Fruit fly (Drosophila melanogaster): ENCODE results near the gene TBC1D5.

The TBC1D5 gene

dm6 chr3R:13221820-13222219 lies 50.0 kb downstream of the TBC1D5 start (continued):
- TF ChIP-seq CG1024 (GFP tag; IDR thresholded peaks at IDR 0.05) (no peak), CG12219 (GFP tag; optimal IDR thresholded peaks at IDR 0.05) (no peak), fd64A (GFP tag; optimal IDR thresholded peaks at IDR 0.05) (no peak), zen (tag; optimal IDR thresholded peaks at IDR 0.05) (no peak), CG2875 (GFP tag; optimal IDR thresholded peaks at IDR 0.05) (no peak), slp2 (GFP tag; optimal IDR thresholded peaks at IDR 0.05) (no peak), org-1 (GFP tag; optimal IDR thresholded peaks at IDR 0.05) (no peak), Hr39 (optimal IDR thresholded peaks at IDR 0.05) (no peak), ftz-f1 (GFP tag; optimal IDR thresholded peaks at IDR 0.05) (no peak), zfh2 (GFP tag; optimal IDR thresholded peaks at IDR 0.05) (peak; percentile 25), al (GFP tag; IDR thresholded peaks at IDR 0.05) (0 out of 2 replicates have a peak, but pooled peaks have one; percentile 14), Awh (GFP tag; IDR thresholded peaks at IDR 0.05) (no peak), CG8281 (tag; optimal IDR thresholded peaks at IDR 0.05) (no peak), her (GFP tag; optimal IDR thresholded peaks at IDR 0.05) (no peak), crp (GFP tag; optimal IDR thresholded peaks at IDR 0.05) (no peak), sd (tag; optimal IDR thresholded peaks at IDR 0.05) (no peak), pan (optimal IDR thresholded peaks at IDR 0.05) (no peak), pan (GFP tag; optimal IDR thresholded peaks at IDR 0.05 in 1 of 2, IDR thresholded peaks at IDR 0.05 in 1 of 2) (no peak), klu (GFP tag; IDR thresholded peaks at IDR 0.05) (no peak), CG1603 (tag; optimal IDR thresholded peaks at IDR 0.05) (no peak), Oaz (GFP tag; IDR thresholded peaks at IDR 0.05) (no peak), BtbVII (GFP tag; optimal IDR thresholded peaks at IDR 0.05) (no peak), CG15601 (tag; optimal IDR thresholded peaks at IDR 0.05) (no peak), CG17912 (GFP tag; optimal IDR thresholded peaks at IDR 0.05) (no peak), pros (GFP tag; optimal IDR thresholded peaks at IDR 0.05) (no peak), Abd-B (GFP tag; optimal IDR thresholded peaks at IDR 0.05) (no peak), Dfd (GFP tag; optimal IDR thresholded peaks at IDR 0.05) (no peak), gfzf (GFP tag; optimal IDR thresholded peaks at IDR 0.05) (no peak), CG8359 (GFP tag; optimal IDR thresholded peaks at IDR 0.05; ENCODE audit: borderline replicate concordance) (no peak), cad (GFP tag; optimal IDR thresholded peaks at IDR 0.05) (no peak), da (GFP tag; optimal IDR thresholded peaks at IDR 0.05) (no peak), H15 (GFP tag; IDR thresholded peaks at IDR 0.05) (0 out of 3 replicates have a peak, but pooled peaks have one; percentile 44), CG1602 (GFP tag; optimal IDR thresholded peaks at IDR 0.05) (no peak), PHDP (tag; optimal IDR thresholded peaks at IDR 0.05) (no peak), CG7987 (GFP tag; optimal IDR thresholded peaks at IDR 0.05) (no peak), sug (tag; optimal IDR thresholded peaks at IDR 0.05) (no peak), CG13287 (GFP tag; IDR thresholded peaks at IDR 0.05; ENCODE audit: partially characterized antibody) (no peak), CG3838 (GFP tag; optimal IDR thresholded peaks at IDR 0.05) (no peak), nerfin-2 (GFP tag; IDR thresholded peaks at IDR 0.05; ENCODE audit: partially characterized antibody) (no peak), CG2889 (GFP tag; IDR thresholded peaks at IDR 0.05) (no peak), luna (GFP tag; optimal IDR thresholded peaks at IDR 0.05) (no peak), abd-A (tag; optimal IDR thresholded peaks at IDR 0.05) (no peak), Dip3 (GFP tag; optimal IDR thresholded peaks at IDR 0.05) (peak; percentile 11), tap (tag; optimal IDR thresholded peaks at IDR 0.05) (no peak), chn (GFP tag; optimal IDR thresholded peaks at IDR 0.05) (no peak), Med (GFP tag) (peak; percentile 49), NC2β (GFP tag; optimal IDR thresholded peaks at IDR 0.05) (no peak), caup (GFP tag; optimal IDR thresholded peaks at IDR 0.05; ENCODE audit: severe bottlenecking) (no peak), tio (GFP tag; optimal IDR thresholded peaks at IDR 0.05) (no peak), Atf-2 (GFP tag; optimal IDR thresholded peaks at IDR 0.05) (no peak), Xrp1 (GFP tag; IDR thresholded peaks at IDR 0.05) (no peak), CG2678 (tag; optimal IDR thresholded peaks at IDR 0.05) (no peak)

All from whole organism, embryonic.